Fruit fly (Drosophila melanogaster) S2 (cell line): ENCODE data around the gene CG11247.

ENCODE experiments used
- CG8478 ChIP-seq: fragments of >200 bp; optimal IDR thresholded peaks from 2 replicates; lab custom pipeline; 2018
- CTCF ChIP-seq, 2 experiments: fragments of >200 bp; optimal IDR thresholded peaks; 2 replicates each; lab custom pipeline; 2018

CG11247 gene

DNA sequence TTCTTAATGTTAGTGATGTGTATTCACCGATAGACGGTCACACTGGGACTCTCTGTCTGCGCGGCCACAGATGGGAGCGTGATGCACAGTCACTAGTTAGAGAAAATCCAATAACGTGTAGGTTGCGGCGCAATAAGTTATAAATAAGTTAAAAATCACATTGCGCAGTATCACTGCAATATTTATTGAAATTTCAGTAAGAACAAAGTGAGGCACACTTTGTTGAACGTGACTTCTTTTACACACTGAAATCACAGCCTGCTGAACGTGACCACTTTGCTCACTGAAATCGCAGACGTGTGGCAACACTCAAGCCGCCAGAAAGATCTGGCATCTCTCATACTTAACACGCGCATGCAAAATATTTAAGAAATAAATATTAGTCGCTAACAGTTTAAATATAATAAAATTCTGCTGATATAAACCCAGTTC, at the start of gene CG11247, which contains the start of gene Polr2H:
Gene CG11247, minus strand, starts transcription at position 191 of the 432 bp plus-strand sequence.
Gene Polr2H, plus strand, starts transcription at position 317 of the 432 bp plus-strand sequence.
- TF ChIP-seq CG8478 (lab: Kevin White, UChicago) (no peak), CTCF (optimal IDR thresholded peaks at IDR 0.05; lab: Kevin White, UChicago) (peak in 1 of 2 experiments; percentile 41)

DNA sequence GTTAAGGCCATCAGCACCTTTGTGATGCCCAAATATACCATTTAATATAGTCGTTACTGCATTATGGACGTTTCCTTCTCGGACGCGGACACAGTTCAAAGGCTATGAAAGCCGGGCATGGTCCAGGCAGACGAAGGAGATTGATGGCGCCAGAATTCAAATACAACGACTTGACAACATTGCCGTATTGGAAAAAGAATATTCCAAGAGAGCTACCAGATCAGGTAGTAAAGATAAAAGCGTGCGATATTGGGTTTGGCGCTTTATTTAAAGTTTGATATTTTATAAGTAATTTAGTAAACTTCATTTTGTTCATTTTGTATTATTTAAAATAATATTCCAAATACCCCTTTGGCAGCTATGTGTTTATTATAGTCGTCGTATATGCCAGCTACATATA, 45.2 kb upstream of the CG11247 start:
- TF ChIP-seq CTCF (optimal IDR thresholded peaks at IDR 0.05; lab: Kevin White, UChicago) (no peak), CG8478 (lab: Kevin White, UChicago) (no peak)

DNA sequence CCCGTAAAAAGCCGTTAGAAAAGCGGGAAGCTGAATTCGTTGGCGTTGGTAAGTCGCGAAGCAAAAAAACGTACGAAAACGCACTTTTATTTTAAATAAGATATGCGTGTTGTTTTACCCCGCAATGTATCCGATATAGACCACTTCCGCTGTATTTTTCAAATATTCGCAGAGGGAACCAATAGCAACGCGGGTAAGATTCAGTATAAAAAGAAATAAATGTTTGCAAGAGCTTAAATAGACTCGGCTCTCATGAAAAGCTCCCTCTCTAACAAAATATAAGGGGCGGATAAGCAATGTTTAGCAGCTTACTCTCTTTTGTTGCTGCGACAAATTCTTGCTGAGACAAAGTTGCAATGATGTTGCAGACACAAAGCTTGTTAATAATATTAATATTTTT, 41.7 kb upstream of the CG11247 start, which contains the start of gene Syn1:
Gene Syn1, minus strand, starts transcription at position 207 of the 400 bp plus-strand sequence.
- TF ChIP-seq CTCF (optimal IDR thresholded peaks at IDR 0.05; lab: Kevin White, UChicago) (no peak), CG8478 (lab: Kevin White, UChicago) (no peak)

DNA sequence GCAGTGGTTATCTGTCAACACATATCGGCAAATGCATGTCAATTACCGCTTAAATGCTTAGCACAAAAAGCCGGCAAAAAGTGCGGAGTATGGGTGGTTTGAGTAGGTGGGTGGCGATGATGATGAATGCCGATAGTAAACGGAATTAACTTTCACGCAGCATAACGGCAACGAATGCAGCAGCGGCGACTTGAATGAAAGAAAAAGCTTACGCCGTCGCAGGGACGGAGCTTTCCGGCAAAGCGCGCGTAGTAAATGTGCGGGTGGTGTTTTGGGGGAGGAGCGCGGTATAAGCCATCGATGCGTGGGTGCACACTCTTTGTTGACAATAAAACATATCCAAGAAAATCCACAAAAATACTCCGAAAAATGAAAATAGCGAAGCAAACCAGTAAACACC, 40.9 kb upstream of the CG11247 start, which contains the start of gene CG7370:
Gene CG7370, plus strand, starts transcription at position 301 of the 400 bp plus-strand sequence.
- TF ChIP-seq CTCF (optimal IDR thresholded peaks at IDR 0.05; lab: Kevin White, UChicago): no peak
- TF ChIP-seq CG8478 (lab: Kevin White, UChicago): no peak

DNA sequence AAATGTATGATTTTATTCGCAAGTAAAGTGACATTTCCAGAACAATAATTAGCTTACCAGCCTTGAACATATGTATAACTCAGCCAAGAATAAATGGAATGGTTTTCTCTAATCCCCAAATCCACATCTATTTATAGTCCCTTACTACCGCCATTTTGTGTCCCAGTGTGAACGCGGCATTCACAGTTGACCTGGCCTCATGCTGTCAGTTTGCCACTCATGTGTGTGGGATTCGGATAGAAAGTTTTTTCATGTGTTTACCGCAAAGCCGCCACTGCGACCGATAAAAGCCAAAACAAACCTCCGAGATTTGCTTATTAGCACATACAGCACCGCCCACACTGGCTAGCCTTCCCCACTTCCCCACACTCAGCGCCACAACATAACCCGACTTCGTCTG, 37.3 kb upstream of the CG11247 start:
- TF ChIP-seq CTCF (optimal IDR thresholded peaks at IDR 0.05; lab: Kevin White, UChicago) (no peak), CG8478 (lab: Kevin White, UChicago) (no peak)

DNA sequence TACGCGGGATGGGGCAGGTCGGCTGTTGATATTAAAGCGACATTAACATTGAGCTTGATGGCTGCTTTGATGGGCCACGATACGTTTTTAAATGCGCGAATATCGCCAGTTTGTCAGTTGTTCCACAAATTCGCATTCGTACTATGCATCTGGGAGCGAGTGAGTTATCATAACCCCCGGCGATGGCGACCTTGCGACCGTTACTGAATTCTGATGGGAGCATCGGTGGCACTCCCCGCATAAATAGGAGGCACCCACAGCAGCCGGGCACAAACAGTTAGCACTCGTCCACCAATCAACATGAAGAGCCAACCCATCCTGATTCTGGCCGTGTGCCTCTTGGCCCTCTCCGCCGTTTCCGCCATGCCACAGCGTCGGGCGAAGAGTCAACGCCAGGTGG, 28.3 kb upstream of the CG11247 start, which contains the start of gene CG14564:
Gene CG14564, plus strand, starts transcription at position 301 of the 400 bp plus-strand sequence.
- TF ChIP-seq CG8478 (lab: Kevin White, UChicago) (no peak), CTCF (optimal IDR thresholded peaks at IDR 0.05; lab: Kevin White, UChicago) (no peak)

DNA sequence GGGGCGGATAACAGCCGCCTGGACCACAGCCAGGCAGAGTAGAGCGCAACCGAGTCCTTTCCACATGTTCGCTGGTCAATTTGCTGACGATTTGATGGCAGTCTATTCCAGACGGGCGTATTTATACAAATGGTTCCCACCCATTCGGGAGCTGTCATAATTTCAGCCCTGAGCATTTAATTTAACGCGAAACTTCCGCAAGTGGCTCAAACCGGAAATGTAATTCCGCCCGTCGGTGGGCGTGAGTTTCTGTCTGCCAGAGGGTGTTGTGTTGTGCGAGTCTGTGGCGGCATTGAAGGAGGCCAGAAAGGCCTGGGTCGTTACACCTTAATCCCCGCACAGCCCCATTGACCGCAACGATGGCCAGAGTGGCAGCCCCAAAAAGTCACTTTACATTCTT, 15.6 kb upstream of the CG11247 start, which contains the start of gene CG14565:
Gene CG14565, minus strand, starts transcription at position 101 of the 400 bp plus-strand sequence.
- TF ChIP-seq CTCF (optimal IDR thresholded peaks at IDR 0.05; lab: Kevin White, UChicago) (no peak), CG8478 (lab: Kevin White, UChicago) (no peak)

DNA sequence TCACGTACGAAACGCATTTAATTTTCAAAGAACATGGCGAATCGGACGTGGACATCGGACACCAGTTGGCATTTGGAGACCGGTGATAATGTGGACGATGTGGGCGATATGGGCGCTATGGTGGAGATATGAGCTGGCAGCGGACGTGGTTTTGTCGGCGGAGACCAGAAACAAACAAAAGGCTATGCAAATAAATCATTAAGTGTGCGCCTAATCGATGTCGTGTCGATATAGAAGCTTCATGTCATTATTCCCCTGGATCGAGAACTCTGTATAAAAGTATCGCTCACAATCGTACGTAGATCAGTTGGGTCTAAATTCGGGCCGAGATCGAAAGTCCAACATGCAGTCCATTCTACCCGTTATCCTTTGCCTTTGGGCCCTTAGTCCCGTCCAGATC, 12.6 kb upstream of the CG11247 start, which contains the start of gene CG14572:
Gene CG14572, plus strand, starts transcription at position 301 of the 400 bp plus-strand sequence.
- TF ChIP-seq CTCF (optimal IDR thresholded peaks at IDR 0.05; lab: Kevin White, UChicago) (no peak), CG8478 (lab: Kevin White, UChicago) (no peak)

DNA sequence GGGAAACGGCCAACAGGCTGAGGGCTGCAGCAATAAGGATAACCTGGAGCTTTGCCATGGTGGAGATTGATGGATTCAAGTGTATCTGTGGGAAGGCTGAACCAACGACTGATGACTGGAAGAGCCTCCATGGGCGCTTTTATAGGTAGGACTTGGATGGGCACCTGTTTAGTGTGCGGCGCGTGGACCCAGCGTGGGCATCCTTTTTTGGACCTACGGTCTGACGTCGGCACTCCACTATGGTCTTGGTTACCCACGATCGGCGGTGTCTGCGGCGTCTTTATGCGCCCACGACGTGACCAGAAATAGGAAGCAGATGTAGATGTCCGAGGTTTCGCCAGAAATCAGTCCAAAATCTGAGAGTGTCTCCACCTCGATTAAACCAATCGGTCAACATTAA, 11.6 kb upstream of the CG11247 start, which contains the start of gene CG14566:
Gene CG14566, minus strand, starts transcription at position 101 of the 400 bp plus-strand sequence.
- no peak for TF ChIP-seq CTCF (optimal IDR thresholded peaks at IDR 0.05; lab: Kevin White, UChicago)
- TF ChIP-seq CG8478 (lab: Kevin White, UChicago): no peak

DNA sequence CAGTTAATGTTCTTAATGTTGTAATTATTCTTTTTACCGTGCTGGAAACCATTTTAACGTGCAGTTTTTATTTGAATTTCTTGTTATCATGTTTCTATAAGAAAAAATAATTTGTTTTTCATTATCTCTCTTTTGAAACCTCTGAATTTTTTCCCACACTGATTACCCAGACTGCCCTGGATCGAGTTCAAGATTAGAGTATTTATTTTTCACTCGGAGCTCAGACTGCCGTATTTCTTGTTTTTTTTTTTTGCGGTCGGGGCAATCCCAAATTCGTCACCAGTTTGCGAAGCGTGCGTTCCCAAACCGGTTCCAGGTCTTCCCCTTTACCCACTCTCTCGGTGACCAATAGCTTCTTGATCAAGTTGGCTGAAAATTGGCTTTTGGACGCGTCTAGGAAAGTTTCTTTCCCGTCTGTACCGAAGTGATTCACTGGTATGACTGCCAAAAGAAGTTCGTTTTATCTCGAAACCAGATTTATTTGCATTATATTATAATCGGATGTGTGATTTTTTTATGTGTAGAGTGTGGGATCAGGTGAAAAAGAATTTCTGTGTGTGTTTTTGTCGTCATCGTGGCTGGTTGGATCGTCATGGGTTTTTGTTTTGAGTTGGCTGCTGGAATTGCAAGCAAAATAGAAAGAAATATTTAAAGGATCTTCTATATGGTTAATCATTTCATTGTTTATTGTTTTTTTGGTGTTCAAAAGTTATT, 10.6 kb upstream of the CG11247 start:
- TF ChIP-seq CTCF (optimal IDR thresholded peaks at IDR 0.05; lab: Kevin White, UChicago): no peak
- no peak for TF ChIP-seq CG8478 (lab: Kevin White, UChicago)

DNA sequence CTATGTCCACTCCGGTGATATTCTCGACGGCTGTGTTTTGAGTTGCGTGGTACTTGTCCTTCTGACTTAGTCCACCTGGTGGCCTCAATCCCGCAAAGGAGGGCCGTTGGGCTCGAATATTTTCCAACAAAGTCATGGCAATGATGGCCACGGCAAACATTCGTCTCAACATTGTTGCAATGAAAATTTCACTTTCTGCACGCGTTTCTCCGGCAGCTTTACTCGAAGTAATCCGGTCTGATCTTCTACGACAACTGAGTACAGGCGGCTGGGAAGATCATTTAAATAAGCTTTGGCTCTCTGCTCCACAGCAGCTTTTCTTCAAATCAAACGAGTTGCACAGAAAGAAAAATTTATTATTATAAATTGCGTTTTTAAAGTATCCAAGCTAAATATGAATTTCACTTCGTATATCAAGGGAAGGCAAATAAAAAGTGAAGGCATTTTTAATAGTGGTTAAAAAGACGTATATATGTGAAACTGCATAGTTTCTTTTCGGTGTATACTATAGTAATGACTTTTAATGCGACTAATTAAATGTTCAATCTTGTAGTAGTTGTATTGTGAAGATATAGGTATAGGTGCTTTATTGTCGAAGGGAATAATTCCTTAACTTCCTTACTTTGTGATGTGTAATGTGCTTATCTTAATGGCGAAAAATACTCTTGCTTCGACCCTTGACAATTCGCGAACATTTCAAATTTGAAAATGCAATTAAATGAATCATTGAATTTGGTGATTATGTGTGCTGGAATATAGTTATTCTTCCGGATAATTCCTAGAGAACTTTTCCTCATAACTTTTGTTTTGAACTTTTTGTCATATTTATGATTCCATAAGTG, 9.8 kb upstream of the CG11247 start, which contains the start of gene CG14567:
Gene CG14567, minus strand, starts transcription at position 256 of the 842 bp plus-strand sequence.
- TF ChIP-seq CG8478 (lab: Kevin White, UChicago) (no peak), CTCF (optimal IDR thresholded peaks at IDR 0.05; lab: Kevin White, UChicago) (no peak)

DNA sequence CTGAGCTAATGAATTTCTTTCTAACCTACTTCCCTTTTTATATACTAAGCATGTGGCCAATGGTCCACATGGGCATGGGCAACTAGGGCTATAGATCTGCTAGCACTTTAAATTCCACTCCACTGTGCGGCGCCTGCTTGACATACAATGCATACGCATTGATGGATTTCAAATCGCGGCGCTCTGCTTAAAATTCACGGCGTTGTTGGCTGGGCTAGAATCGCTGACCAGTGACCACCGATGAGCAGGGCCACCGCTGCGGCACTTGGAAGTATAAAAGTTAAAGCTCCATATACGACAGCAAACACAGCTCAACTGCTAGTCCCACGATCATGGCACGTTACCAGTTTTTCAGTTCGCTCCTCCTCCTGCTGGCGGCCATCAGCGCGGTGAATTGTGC, 5.2 kb upstream of the CG11247 start, which contains the start of gene CG14573:
Gene CG14573, plus strand, starts transcription at position 301 of the 400 bp plus-strand sequence.
- TF ChIP-seq CG8478 (lab: Kevin White, UChicago) (no peak), CTCF (optimal IDR thresholded peaks at IDR 0.05; lab: Kevin White, UChicago) (no peak)

DNA sequence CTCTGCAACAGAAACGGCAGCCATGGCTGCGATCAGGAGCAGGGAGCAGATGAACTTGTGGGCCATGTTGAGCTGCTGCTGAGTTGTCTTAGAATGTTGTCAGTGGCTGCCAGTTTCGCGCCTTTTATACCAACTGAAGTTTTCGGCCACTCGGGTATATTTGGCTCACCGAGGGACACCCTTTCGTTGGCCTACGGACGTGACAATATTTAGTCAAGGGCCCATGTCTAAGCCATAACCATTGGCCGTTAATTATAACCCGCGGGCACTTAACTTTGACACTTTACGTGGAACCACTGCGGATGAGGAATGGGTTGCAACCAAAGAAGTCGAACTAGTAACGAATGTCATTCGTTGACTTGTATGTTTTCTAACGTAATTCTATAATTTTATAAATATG, 4.8 kb upstream of the CG11247 start, which contains the start of gene CG14568:
Gene CG14568, minus strand, starts transcription at position 101 of the 400 bp plus-strand sequence.
- TF ChIP-seq CG8478 (lab: Kevin White, UChicago) (no peak), CTCF (optimal IDR thresholded peaks at IDR 0.05; lab: Kevin White, UChicago) (no peak)

DNA sequence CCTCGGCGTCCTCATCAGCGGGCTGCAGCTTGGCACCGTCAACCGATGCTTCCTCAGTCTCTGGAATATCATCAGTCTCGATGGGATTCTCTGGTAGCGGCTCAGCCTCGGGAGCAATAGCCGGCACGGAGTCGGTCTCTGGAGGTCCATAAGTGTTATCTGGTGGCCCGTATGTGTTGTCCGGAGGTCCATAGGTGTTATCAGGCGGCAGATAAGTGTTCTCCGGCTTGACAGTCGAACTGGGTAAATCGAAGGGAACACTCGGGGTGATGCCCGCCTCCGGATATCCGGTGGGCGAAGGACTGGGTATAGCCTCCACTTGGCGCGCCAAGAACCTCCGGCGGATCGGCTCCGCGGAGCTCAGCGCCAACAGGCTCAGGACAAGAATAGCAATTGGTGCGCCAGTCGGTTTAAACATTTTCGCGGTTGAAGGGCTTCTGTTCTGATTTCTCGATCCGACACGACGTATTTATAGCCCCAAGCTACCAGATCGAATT, 2.5 kb upstream of the CG11247 start, which contains the start of gene CG14569:
Gene CG14569, minus strand, starts transcription at position 447 of the 497 bp plus-strand sequence.
- no peak for TF ChIP-seq CTCF (optimal IDR thresholded peaks at IDR 0.05; lab: Kevin White, UChicago)
- no peak for TF ChIP-seq CG8478 (lab: Kevin White, UChicago)
